Fruit fly (Drosophila melanogaster) whole organism, embryonic: ENCODE measurements around the gene Spn38F.
A peak's percentile ranks its signal among the peaks of the same experiment; 100 is the strongest.

Experiments used
- Awh ChIP-seq: fragments of 200-800 bp; sonication (Bioruptor generic); IDR thresholded peaks from 2 replicates; pipeline ENCODE4, ENCODE4 v1.3.6; 2022; ENCODE audit warnings: missing biosample characterization, missing genetic modification characterization
- CG10543 ChIP-seq: fragments of 200-800 bp; sonication (Bioruptor generic); optimal IDR thresholded peaks from 3 replicates; lab custom pipeline; 2017; ENCODE audit warnings: missing biosample characterization, mild to moderate bottlenecking, missing genetic modification characterization, moderate library complexity
- CG11696 ChIP-seq: fragments of 200-800 bp; sonication (Bioruptor generic); IDR thresholded peaks from 2 replicates; pipeline ENCODE4 v1.3.6; 2022; ENCODE audit warnings: missing biosample characterization, missing genetic modification characterization
- CG11723 ChIP-seq: fragments of 200-800 bp; sonication (Bioruptor generic); optimal IDR thresholded peaks from 2 replicates; lab custom pipeline; 2017; ENCODE audit warnings: missing biosample characterization, mild to moderate bottlenecking, missing genetic modification characterization
- CG12071 ChIP-seq: fragments of 200-800 bp; sonication (Bioruptor generic); optimal IDR thresholded peaks from 3 replicates; lab custom pipeline; 2018; ENCODE audit warnings: missing biosample characterization, mild to moderate bottlenecking, missing genetic modification characterization
- CG13894 ChIP-seq: fragments of 200-800 bp; sonication (Bioruptor generic); optimal IDR thresholded peaks from 3 replicates; lab custom pipeline; 2018; ENCODE audit warnings: missing biosample characterization, mild to moderate bottlenecking, missing genetic modification characterization, moderate library complexity
- CG16779 ChIP-seq: fragments of 200-800 bp; sonication (Bioruptor generic); IDR thresholded peaks from 2 replicates; pipeline ENCODE4 v1.3.6; 2022; ENCODE audit warnings: missing biosample characterization, missing genetic modification characterization
- CG2120 ChIP-seq: fragments of 200-800 bp; sonication (Bioruptor generic); optimal IDR thresholded peaks from 3 replicates; lab custom pipeline; 2016; ENCODE audit warnings: missing biosample characterization, missing genetic modification characterization
- CG32532 ChIP-seq: fragments of 200-800 bp; sonication (Bioruptor generic); IDR thresholded peaks from 2 replicates; pipeline ENCODE4 v1.3.6; 2022; ENCODE audit warnings: missing biosample characterization, missing genetic modification characterization
- CG34224 ChIP-seq: fragments of 200-800 bp; sonication (Bioruptor generic); IDR thresholded peaks from 3 replicates; pipeline ENCODE4 v1.3.6; 2022; ENCODE audit warnings: missing biosample characterization, missing genetic modification characterization; ENCODE audit not compliant: partially characterized antibody
- CG34376 ChIP-seq: fragments of 200-800 bp; sonication (Bioruptor generic); optimal IDR thresholded peaks from 2 replicates; lab custom pipeline; 2018; ENCODE audit warnings: missing biosample characterization, mild to moderate bottlenecking, missing genetic modification characterization
- CG42726 ChIP-seq: fragments of 200-800 bp; sonication (Bioruptor generic); IDR thresholded peaks from 2 replicates; pipeline ENCODE4 v1.3.6; 2022; ENCODE audit warnings: missing biosample characterization, missing genetic modification characterization; ENCODE audit not compliant: partially characterized antibody
- CG4730 ChIP-seq: fragments of 200-800 bp; sonication (Bioruptor generic); IDR thresholded peaks from 2 replicates; pipeline ENCODE4 v1.3.6; 2022; ENCODE audit warnings: missing biosample characterization, missing genetic modification characterization
- CG7372 ChIP-seq: fragments of 200-800 bp; sonication (Bioruptor generic); IDR thresholded peaks from 2 replicates; pipeline ENCODE4 v1.3.6; 2022; ENCODE audit warnings: missing biosample characterization, missing genetic modification characterization
- CG9932 ChIP-seq: fragments of 200-800 bp; sonication (Bioruptor generic); IDR thresholded peaks from 2 replicates; pipeline ENCODE4 v1.3.6; 2022; ENCODE audit warnings: missing biosample characterization, missing genetic modification characterization
- Dek ChIP-seq: fragments of 200-800 bp; sonication (Bioruptor generic); optimal IDR thresholded peaks from 3 replicates; lab custom pipeline; 2019; ENCODE audit warnings: missing biosample characterization, mild to moderate bottlenecking, missing genetic modification characterization, moderate library complexity
- HLH3B ChIP-seq: fragments of 200-800 bp; sonication (Bioruptor generic); IDR thresholded peaks from 2 replicates; pipeline ENCODE4 v1.3.6; 2022; ENCODE audit warnings: missing biosample characterization, missing genetic modification characterization
- HLH4C ChIP-seq: fragments of 200-800 bp; sonication (Bioruptor generic); IDR thresholded peaks from 3 replicates; pipeline ENCODE4 v1.3.6; 2022; ENCODE audit warnings: missing biosample characterization, missing genetic modification characterization; ENCODE audit not compliant: partially characterized antibody
- HLHmδ ChIP-seq: fragments of 200-800 bp; sonication (Bioruptor generic); optimal IDR thresholded peaks from 2 replicates; lab custom pipeline; 2018; ENCODE audit warnings: missing biosample characterization, mild to moderate bottlenecking, missing genetic modification characterization, moderate library complexity
- Jarid2 ChIP-seq: fragments of 200-800 bp; sonication (Bioruptor generic); optimal IDR thresholded peaks from 3 replicates; lab custom pipeline; 2017; ENCODE audit warnings: mild to moderate bottlenecking, missing biosample characterization, missing genetic modification reagents, missing genetic modification characterization
- MBD-R2 ChIP-seq: fragments of 200-800 bp; sonication (Bioruptor generic); IDR thresholded peaks from 2 replicates; pipeline ENCODE4 v1.3.6; 2022; ENCODE audit warnings: missing biosample characterization, missing genetic modification characterization
- Nf-YB ChIP-seq: fragments of 200-800 bp; sonication (Bioruptor generic); optimal IDR thresholded peaks from 3 replicates; lab custom pipeline; 2019; ENCODE audit warnings: missing biosample characterization, mild to moderate bottlenecking, missing genetic modification characterization, moderate library complexity
- Poxn ChIP-seq: fragments of 200-800 bp; sonication (Bioruptor generic); IDR thresholded peaks from 2 replicates; pipeline ENCODE4 v1.3.6; 2022; ENCODE audit warnings: missing biosample characterization, missing genetic modification characterization
- Sin3A ChIP-seq: fragments of >200 bp; optimal IDR thresholded peaks from 2 replicates; lab custom pipeline; 2018
- Six4 ChIP-seq: fragments of 200-800 bp; sonication (Bioruptor generic); optimal IDR thresholded peaks from 2 replicates; lab custom pipeline; 2016; ENCODE audit warnings: missing biosample characterization, missing genetic modification characterization
- br ChIP-seq: fragments of >200 bp; optimal IDR thresholded peaks from 2 replicates; lab custom pipeline; 2017
- cg ChIP-seq: fragments of 200-800 bp; sonication (Bioruptor generic); optimal IDR thresholded peaks from 3 replicates; lab custom pipeline; 2019; ENCODE audit warnings: missing biosample characterization, mild to moderate bottlenecking, missing genetic modification characterization, moderate library complexity
- crc ChIP-seq: fragments of 200-800 bp; sonication (Bioruptor generic); optimal IDR thresholded peaks from 2 replicates; lab custom pipeline; 2016; ENCODE audit warnings: missing biosample characterization, missing genetic modification characterization
- disco-r ChIP-seq: fragments of 200-800 bp; sonication (Bioruptor generic); optimal IDR thresholded peaks from 2 replicates; lab custom pipeline; 2016; ENCODE audit warnings: missing biosample characterization, missing genetic modification characterization
- dmrt99B ChIP-seq: fragments of 200-800 bp; sonication (Bioruptor generic); optimal IDR thresholded peaks from 2 replicates; lab custom pipeline; 2018; ENCODE audit warnings: missing biosample characterization, mild to moderate bottlenecking, missing genetic modification characterization, moderate library complexity
- fd102C ChIP-seq: fragments of 200-800 bp; sonication (Bioruptor generic); optimal IDR thresholded peaks from 2 replicates; lab custom pipeline; 2018; ENCODE audit warnings: missing biosample characterization, mild to moderate bottlenecking, missing genetic modification characterization, moderate library complexity
- hbn ChIP-seq: fragments of 200-800 bp; sonication (Bioruptor generic); IDR thresholded peaks from 2 replicates; pipeline ENCODE4 v1.3.6; 2022; ENCODE audit warnings: missing biosample characterization, missing genetic modification characterization; ENCODE audit not compliant: partially characterized antibody
- her ChIP-seq: fragments of 200-800 bp; sonication (Bioruptor generic); optimal IDR thresholded peaks from 2 replicates; lab custom pipeline; 2016; ENCODE audit warnings: missing biosample characterization, missing genetic modification characterization
- ken ChIP-seq: fragments of 200-800 bp; sonication (Bioruptor generic); IDR thresholded peaks from 3 replicates; pipeline ENCODE4 v1.3.6; 2022; ENCODE audit warnings: missing biosample characterization, missing genetic modification characterization
- kni ChIP-seq: fragments of 200-800 bp; sonication (Bioruptor generic); optimal IDR thresholded peaks from 3 replicates; lab custom pipeline; 2017; ENCODE audit warnings: mild to moderate bottlenecking, missing biosample characterization, missing genetic modification reagents, missing genetic modification characterization
- lbe ChIP-seq: fragments of 200-800 bp; sonication (Bioruptor generic); optimal IDR thresholded peaks from 2 replicates; lab custom pipeline; 2016; ENCODE audit warnings: missing biosample characterization, mild to moderate bottlenecking, missing genetic modification characterization
- mirr ChIP-seq: fragments of 200-800 bp; sonication (Bioruptor generic); optimal IDR thresholded peaks from 3 replicates; lab custom pipeline; 2018; ENCODE audit warnings: missing biosample characterization, mild to moderate bottlenecking, missing genetic modification characterization
- p53 ChIP-seq: fragments of 200-800 bp; sonication (Bioruptor generic); optimal IDR thresholded peaks from 2 replicates; lab custom pipeline; 2016; ENCODE audit warnings: missing biosample characterization, missing genetic modification characterization
- pfk ChIP-seq: fragments of 200-800 bp; sonication (Bioruptor generic); optimal IDR thresholded peaks from 2 replicates; lab custom pipeline; 2018; ENCODE audit warnings: missing biosample characterization, mild to moderate bottlenecking, missing genetic modification characterization, moderate library complexity
- prd ChIP-seq, 3 experiments: fragments of >200 bp in 2 of 3; fragments of 200-800 bp in 1 of 3; sonication (Bioruptor generic) in 1 of 3; optimal IDR thresholded peaks in 2 of 3; IDR thresholded peaks in 1 of 3; 2 replicates in 2 of 3; 3 replicates in 1 of 3; pipeline versions ENCODE4 v1.3.6 to Lab custom; 2017 to 2022; ENCODE audit warnings: missing biosample characterization in 1 of 3, missing genetic modification characterization in 1 of 3
- pros ChIP-seq: fragments of 200-800 bp; sonication (Bioruptor generic); optimal IDR thresholded peaks from 3 replicates; lab custom pipeline; 2019; ENCODE audit warnings: missing biosample characterization, mild to moderate bottlenecking, missing genetic modification characterization, moderate library complexity
- psq ChIP-seq: fragments of 200-800 bp; sonication (Bioruptor generic); optimal IDR thresholded peaks from 2 replicates; lab custom pipeline; 2017; ENCODE audit warnings: missing biosample characterization, missing genetic modification characterization
- pum ChIP-seq: fragments of 200-800 bp; sonication (Bioruptor generic); optimal IDR thresholded peaks from 2 replicates; lab custom pipeline; 2016; ENCODE audit warnings: missing biosample characterization, missing genetic modification characterization
- rib ChIP-seq: fragments of 200-800 bp; sonication (Bioruptor generic); IDR thresholded peaks from 2 replicates; pipeline ENCODE4 v1.3.6; 2022; ENCODE audit warnings: missing biosample characterization, missing genetic modification characterization
- scrt ChIP-seq: fragments of 200-800 bp; sonication (Bioruptor generic); optimal IDR thresholded peaks from 2 replicates; lab custom pipeline; 2018; ENCODE audit warnings: missing biosample characterization, mild to moderate bottlenecking, missing genetic modification characterization, moderate library complexity
- sd ChIP-seq: fragments of 200-800 bp; sonication (Bioruptor generic); optimal IDR thresholded peaks from 3 replicates; lab custom pipeline; 2018; ENCODE audit warnings: missing biosample characterization, mild to moderate bottlenecking, missing genetic modification characterization, moderate library complexity
- sens ChIP-seq: fragments of 200-800 bp; sonication (Bioruptor generic); peaks from one replicate; lab custom pipeline; 2016; ENCODE audit warnings: missing biosample characterization, missing genetic modification characterization
- sna ChIP-seq: fragments of 200-800 bp; sonication (Bioruptor generic); IDR thresholded peaks from 2 replicates; pipeline ENCODE4 v1.3.6; 2022; ENCODE audit warnings: missing biosample characterization, missing genetic modification characterization; ENCODE audit not compliant: partially characterized antibody
- ssp ChIP-seq: fragments of 200-800 bp; sonication (Bioruptor generic); IDR thresholded peaks from 2 replicates; pipeline ENCODE4 v1.3.6; 2022; ENCODE audit warnings: missing biosample characterization, missing genetic modification characterization
- wek ChIP-seq: fragments of 200-800 bp; sonication (Bioruptor generic); optimal IDR thresholded peaks from 3 replicates; lab custom pipeline; 2018; ENCODE audit warnings: missing biosample characterization, mild to moderate bottlenecking, missing genetic modification characterization, moderate library complexity

Gene Spn38F

DNA sequence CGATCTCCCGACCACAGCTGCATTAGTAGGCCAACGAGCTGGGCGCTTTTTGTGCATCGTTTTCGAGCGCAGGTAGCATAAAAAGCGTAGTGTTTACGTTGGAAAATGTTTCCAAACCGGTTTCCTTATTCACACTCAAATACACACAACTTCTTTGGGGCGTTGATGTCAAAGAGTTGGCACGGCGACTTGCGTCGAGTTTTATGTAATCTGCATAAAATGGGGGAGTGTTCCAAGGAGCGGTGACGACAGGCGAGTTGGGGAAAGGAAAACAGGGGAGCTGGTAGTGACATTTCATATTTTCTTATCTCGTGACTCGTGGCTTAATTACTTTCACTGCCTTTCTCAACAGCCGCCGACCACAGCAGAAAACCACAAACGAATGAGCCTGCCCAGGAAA is 43.1 kb downstream of the Spn38F start (continued):
- TF ChIP-seq ssp (no peak), sens (GFP tag; lab: Kevin White, UChicago) (peak; percentile 24), CG32532 (GFP tag; lab: Robert Waterston, UW) (no peak), sd (tag; lab: Kevin White, UChicago) (no peak), CG7372 (no peak), Sin3A (lab: Kevin White, UChicago) (no peak), CG42726 (GFP tag; lab: Robert Waterston, UW) (no peak), p53 (GFP tag; lab: Kevin White, UChicago) (no peak), pros (peak; percentile 64), CG4730 (GFP tag; lab: Robert Waterston, UW) (0 out of 2 replicates have a peak, but pooled peaks have one; percentile 7), kni (GFP tag; lab: Kevin White, UChicago) (peak; percentile 22), scrt (GFP tag; lab: Kevin White, UChicago) (no peak), disco-r (GFP tag; lab: Kevin White, UChicago) (no peak), crc (no peak)

DNA sequence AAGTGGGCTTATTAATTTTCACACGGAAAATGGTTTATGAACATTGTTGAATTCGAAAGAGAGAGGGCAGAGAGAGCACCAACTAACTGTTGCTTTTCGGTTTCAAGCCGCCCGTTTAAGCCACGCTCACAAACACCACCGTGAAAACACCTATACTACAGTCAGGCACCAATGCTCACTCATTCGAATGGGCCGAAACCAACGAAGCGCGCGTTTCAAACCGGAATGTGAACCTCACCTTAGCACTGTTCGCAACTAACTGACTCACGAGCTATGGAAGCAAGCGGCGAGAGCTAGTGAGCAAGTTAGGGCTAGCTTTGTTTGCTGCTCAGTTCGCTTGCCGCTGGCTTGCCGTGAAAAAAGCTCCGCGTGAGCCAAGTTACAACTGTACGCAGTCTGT is 43.9 kb downstream of the Spn38F start:
- no peak for TF ChIP-seq mirr (GFP tag; lab: Kevin White, UChicago)
- no peak for TF ChIP-seq CG11723 (GFP tag; lab: Kevin White, UChicago)
- no peak for TF ChIP-seq Dek
- TF ChIP-seq wek = peak; percentile 18
- TF ChIP-seq Awh (GFP tag; lab: Robert Waterston, UW) = peak; percentile 27; the same call in 1 of the 2 replicates
- peak; percentile 41 for TF ChIP-seq CG13894 (tag; lab: Kevin White, UChicago)
- TF ChIP-seq CG2120 (GFP tag; lab: Kevin White, UChicago) = no peak
- TF ChIP-seq her (GFP tag; lab: Kevin White, UChicago) = peak; percentile 45
- TF ChIP-seq HLH3B (GFP tag; lab: Robert Waterston, UW) = no peak
- TF ChIP-seq Six4 = no peak
- TF ChIP-seq psq = no peak
- 0 out of 2 replicates have a peak, but pooled peaks have one; percentile 25 for TF ChIP-seq hbn (GFP tag; lab: Robert Waterston, UW)
- TF ChIP-seq sna (GFP tag; lab: Robert Waterston, UW) = no peak
- TF ChIP-seq dmrt99B = no peak
- TF ChIP-seq CG11696 (GFP tag; lab: Robert Waterston, UW) = no peak
- TF ChIP-seq cg = peak; percentile 74
- TF ChIP-seq CG12071 (GFP tag; lab: Kevin White, UChicago) = peak; percentile 30
- 0 out of 2 replicates have a peak, but pooled peaks have one; percentile 23 for TF ChIP-seq CG9932
- TF ChIP-seq HLHmδ = peak; percentile 76
- TF ChIP-seq Jarid2 (GFP tag; lab: Kevin White, UChicago) = peak; percentile 85
- TF ChIP-seq ken (GFP tag; lab: Robert Waterston, UW) = peak; percentile 28; the same call in 1 of the 3 replicates
- TF ChIP-seq Nf-YB = no peak
- no peak for TF ChIP-seq prd (optimal IDR thresholded peaks at IDR 0.05; lab: Kevin White, UChicago)
- TF ChIP-seq prd (GFP tag; IDR thresholded peaks at IDR 0.05; lab: Robert Waterston, UW) = no peak
- no peak for TF ChIP-seq fd102C
- no peak for TF ChIP-seq lbe (GFP tag; lab: Kevin White, UChicago)
- peak; percentile 70 for TF ChIP-seq CG16779 (GFP tag; lab: Robert Waterston, UW)
- TF ChIP-seq pfk = no peak
- TF ChIP-seq CG34224 (GFP tag; lab: Robert Waterston, UW) = peak; percentile 39; the same call in 2 of the 3 replicates
- TF ChIP-seq HLH4C (GFP tag; lab: Robert Waterston, UW) = no peak
- no peak for TF ChIP-seq br (lab: Kevin White, UChicago)
- TF ChIP-seq CG10543 (GFP tag; lab: Kevin White, UChicago) = peak; percentile 57
- TF ChIP-seq Poxn (GFP tag; lab: Robert Waterston, UW) = no peak
- TF ChIP-seq CG42726 (GFP tag; lab: Robert Waterston, UW) = peak; percentile 41; the same call in 1 of the 2 replicates
- peak; percentile 36 for TF ChIP-seq CG34376
- TF ChIP-seq rib (GFP tag; lab: Robert Waterston, UW) = peak; percentile 57; the same call in 1 of the 2 replicates
- TF ChIP-seq MBD-R2 (GFP tag; lab: Robert Waterston, UW) = peak; percentile 21; the same call in 1 of the 2 replicates
- no peak for TF ChIP-seq pum (GFP tag; lab: Kevin White, UChicago)
